Worm (Caenorhabditis elegans): Measurements from ENCODE around the gene ceh-53.

ce11 chrIV:3552933-3553332 lies 54.9 kb downstream of the ceh-53 start:
- TF ChIP-seq snpc-4 (GFP tag; optimal IDR thresholded peaks at IDR 0.05) (no peak), snpc-4 (tag; optimal IDR thresholded peaks at IDR 0.05) (no peak), cebp-2 (GFP tag; IDR thresholded peaks at IDR 0.05) (no peak), tbp1 (GFP tag; optimal IDR thresholded peaks at IDR 0.05) (no peak), F33H1.4 (GFP tag; IDR thresholded peaks at IDR 0.05) (no peak), unc-62 (GFP tag; optimal IDR thresholded peaks at IDR 0.05) (no peak), ztf-18 (tag; optimal IDR thresholded peaks at IDR 0.05) (no peak), F10E7.11 (tag; optimal IDR thresholded peaks at IDR 0.05) (no peak)

Measured in whole organism, young adult.